Fruit fly (Drosophila melanogaster) whole organism, adult: ENCODE measurements around the gene CG15514.

Experiments
- CG11617 ChIP-seq: fragments of 200-800 bp; sonication (Bioruptor generic); optimal IDR thresholded peaks from 2 replicates; lab custom pipeline; 2017; ENCODE audit warnings: mild to moderate bottlenecking, missing biosample characterization, missing genetic modification reagents, missing genetic modification characterization
- CG14711 ChIP-seq: fragments of 200-800 bp; sonication (Bioruptor generic); optimal IDR thresholded peaks from 2 replicates; lab custom pipeline; 2018; ENCODE audit warnings: missing biosample characterization, mild to moderate bottlenecking, missing genetic modification characterization, moderate library complexity
- CG1620 ChIP-seq: fragments of 200-800 bp; sonication (Bioruptor generic); optimal IDR thresholded peaks from 2 replicates; lab custom pipeline; 2016; ENCODE audit warnings: missing biosample characterization, missing genetic modification characterization
- CG33017 ChIP-seq: fragments of 200-800 bp; sonication (Bioruptor generic); optimal IDR thresholded peaks from 2 replicates; lab custom pipeline; 2018; ENCODE audit warnings: missing biosample characterization, mild to moderate bottlenecking, missing genetic modification characterization, moderate library complexity
- CG7045 ChIP-seq: fragments of 200-800 bp; sonication (Bioruptor generic); optimal IDR thresholded peaks from 2 replicates; lab custom pipeline; 2017; ENCODE audit warnings: missing biosample characterization, mild to moderate bottlenecking, missing genetic modification characterization
- CG7101 ChIP-seq: fragments of 200-800 bp; sonication (Bioruptor generic); optimal IDR thresholded peaks from 2 replicates; lab custom pipeline; 2018; ENCODE audit warnings: missing biosample characterization, mild to moderate bottlenecking, missing genetic modification characterization, moderate library complexity
- Clk ChIP-seq: fragments of 200-800 bp; sonication (Bioruptor generic); optimal IDR thresholded peaks from 2 replicates; lab custom pipeline; 2017; ENCODE audit warnings: missing biosample characterization, missing genetic modification characterization
- Crg-1 ChIP-seq: fragments of 200-800 bp; sonication (Bioruptor generic); optimal IDR thresholded peaks from 2 replicates; lab custom pipeline; 2016; ENCODE audit warnings: missing biosample characterization, missing genetic modification characterization
- bab1 ChIP-seq: fragments of 200-800 bp; sonication (Bioruptor generic); optimal IDR thresholded peaks from 3 replicates; lab custom pipeline; 2019; ENCODE audit warnings: missing biosample characterization, mild to moderate bottlenecking, missing genetic modification characterization, moderate library complexity
- kay ChIP-seq: fragments of 200-800 bp; sonication (Bioruptor generic); peaks from one replicate; lab custom pipeline; 2016; ENCODE audit warnings: missing biosample characterization, missing genetic modification characterization, borderline replicate concordance
- tj ChIP-seq: fragments of 200-800 bp; sonication (Bioruptor generic); optimal IDR thresholded peaks from 3 replicates; lab custom pipeline; 2017; ENCODE audit warnings: missing biosample characterization, mild to moderate bottlenecking, missing genetic modification characterization, moderate library complexity
- toe ChIP-seq: fragments of 200-800 bp; sonication (Bioruptor generic); optimal IDR thresholded peaks from 2 replicates; lab custom pipeline; 2016; ENCODE audit warnings: missing biosample characterization, missing genetic modification characterization

- TF ChIP-seq kay (GFP tag; lab: Kevin White, UChicago), result no peak
- TF ChIP-seq CG33017 (tag; lab: Kevin White, UChicago), result no peak
- no peak for TF ChIP-seq toe
- TF ChIP-seq CG7045 (GFP tag; lab: Kevin White, UChicago), result no peak
- TF ChIP-seq Crg-1 (GFP tag; lab: Kevin White, UChicago), result no peak
- no peak for TF ChIP-seq CG1620 (GFP tag; lab: Kevin White, UChicago)
- no peak for TF ChIP-seq bab1 (GFP tag; lab: Kevin White, UChicago)
- TF ChIP-seq tj, result no peak
- TF ChIP-seq CG7101 (tag; lab: Kevin White, UChicago), result no peak
- no peak for TF ChIP-seq Clk (GFP tag; lab: Kevin White, UChicago)
- TF ChIP-seq CG11617 (GFP tag; lab: Kevin White, UChicago), result no peak
- TF ChIP-seq CG14711 (tag; lab: Kevin White, UChicago), result no peak
Observed at dm6 chr3R:29898588-29898987, 37.3 kb upstream of the CG15514 start.
